Worm (Caenorhabditis elegans) whole organism, young adult: ENCODE results near the gene rsp-1.

Experiments
- B0336.3 ChIP-seq: fragments of 200-800 bp; sonication (Bioruptor generic); IDR thresholded peaks from 2 replicates; pipeline ENCODE4 v1.3.6; 2022; ENCODE audit warnings: missing genetic modification characterization, missing compliant biosample characterization
- C17E4.6 ChIP-seq: fragments of 200-800 bp; sonication (Bioruptor generic); IDR thresholded peaks from 2 replicates; pipeline ENCODE4 v1.3.6; 2022; ENCODE audit warnings: missing genetic modification reagents, missing genetic modification characterization, missing compliant biosample characterization
- F10E7.11 ChIP-seq: sonication (generic microtip); optimal IDR thresholded peaks from 2 replicates; lab custom pipeline; 2017; ENCODE audit warnings: mild to moderate bottlenecking, missing genetic modification characterization, moderate library complexity, missing compliant biosample characterization
- F22D6.2 ChIP-seq: sonication (generic microtip); optimal IDR thresholded peaks from 2 replicates; lab custom pipeline; 2016; ENCODE audit warnings: mild to moderate bottlenecking, missing genetic modification characterization, missing compliant biosample characterization
- F33H1.4 ChIP-seq: fragments of 200-800 bp; sonication (Bioruptor generic); IDR thresholded peaks from 2 replicates; pipeline ENCODE4 v1.3.6; 2022; ENCODE audit warnings: missing genetic modification reagents, missing genetic modification characterization, missing compliant biosample characterization
- F57C9.4 ChIP-seq: sonication (generic microtip); optimal IDR thresholded peaks from 2 replicates; lab custom pipeline; 2017; ENCODE audit warnings: mild to moderate bottlenecking, missing genetic modification characterization, missing compliant biosample characterization
- Y67H2A.10 ChIP-seq: fragments of 200-800 bp; sonication (Bioruptor generic); conservative IDR thresholded peaks from 2 replicates; pipeline ENCODE4 v1.3.6; 2022; ENCODE audit warnings: missing genetic modification reagents, missing genetic modification characterization, missing compliant biosample characterization
- Y95B8A.8 ChIP-seq: fragments of 200-800 bp; sonication (Bioruptor generic); IDR thresholded peaks from 2 replicates; pipeline ENCODE4 v1.3.6; 2022; ENCODE audit warnings: missing genetic modification reagents, missing genetic modification characterization, missing compliant biosample characterization
- ama-1 ChIP-seq, 3 experiments: fragments of 150-350 bp in 1 of 3; sonication (generic microtip) in 2 of 3; optimal IDR thresholded peaks; 2 replicates each; lab custom pipeline; 2014 to 2018; ENCODE audit warnings: missing biosample characterization in 2 of 3, missing genetic modification characterization in 2 of 3, missing genetic modification reagents in 2 of 3
- attf-3 ChIP-seq: fragments of 200-800 bp; sonication (Bioruptor generic); conservative IDR thresholded peaks from 2 replicates; pipeline ENCODE4 v1.3.6; 2022; ENCODE audit warnings: missing genetic modification reagents, missing genetic modification characterization, missing compliant biosample characterization
- attf-6 ChIP-seq: fragments of 200-800 bp; sonication (Bioruptor generic); IDR thresholded peaks from 2 replicates; pipeline ENCODE4 v1.3.6; 2022; ENCODE audit warnings: missing genetic modification reagents, missing genetic modification characterization, missing compliant biosample characterization
- cebp-1 ChIP-seq, 2 experiments: fragments of 200-800 bp in 1 of 2; sonication (Bioruptor generic) in 1 of 2; sonication (generic microtip) in 1 of 2; IDR thresholded peaks in 1 of 2; optimal IDR thresholded peaks in 1 of 2; 2 replicates each; pipeline versions ENCODE4 v1.3.6 to Lab custom; 2017 to 2022; ENCODE audit warnings: missing compliant biosample characterization in 2 of 2, missing genetic modification characterization in 2 of 2, mild to moderate bottlenecking in 1 of 2, missing genetic modification reagents in 1 of 2, moderate library complexity in 1 of 2
- cebp-2 ChIP-seq: fragments of 200-800 bp; sonication (Bioruptor generic); IDR thresholded peaks from 2 replicates; pipeline ENCODE4 v1.3.6; 2022; ENCODE audit warnings: missing genetic modification characterization, missing compliant biosample characterization
- ceh-100 ChIP-seq: fragments of 200-800 bp; sonication (Bioruptor generic); IDR thresholded peaks from 2 replicates; pipeline ENCODE4 v1.3.6; 2022; ENCODE audit warnings: missing genetic modification reagents, missing genetic modification characterization, missing compliant biosample characterization
- ceh-27 ChIP-seq: fragments of 200-800 bp; sonication (Bioruptor generic); optimal IDR thresholded peaks from 2 replicates; lab custom pipeline; 2018; ENCODE audit warnings: mild to moderate bottlenecking, missing genetic modification characterization, moderate library complexity, missing compliant biosample characterization
- chd-7 ChIP-seq: sonication (generic microtip); optimal IDR thresholded peaks from 2 replicates; lab custom pipeline; 2016; ENCODE audit warnings: mild to moderate bottlenecking, missing genetic modification characterization, moderate library complexity, missing compliant biosample characterization
- egrh-3 ChIP-seq: fragments of 200-800 bp; sonication (Bioruptor generic); IDR thresholded peaks from 2 replicates; pipeline ENCODE4 v1.3.6; 2022; ENCODE audit warnings: missing genetic modification reagents, missing genetic modification characterization, missing compliant biosample characterization
- hmg-20 ChIP-seq: fragments of 200-800 bp; sonication (Bioruptor generic); IDR thresholded peaks from 2 replicates; pipeline ENCODE4 v1.3.6; 2022; ENCODE audit warnings: missing genetic modification reagents, missing genetic modification characterization, missing compliant biosample characterization
- hrde-1 ChIP-seq: sonication (generic microtip); optimal IDR thresholded peaks from 2 replicates; lab custom pipeline; 2016; ENCODE audit warnings: missing genetic modification characterization, mild to moderate bottlenecking, missing compliant biosample characterization, moderate library complexity, missing genotype, missing genetic modification reagents, borderline replicate concordance
- lag-1 ChIP-seq: fragments of 200-800 bp; sonication (Bioruptor generic); IDR thresholded peaks from 2 replicates; pipeline ENCODE4 v1.3.6; 2022; ENCODE audit warnings: missing genetic modification reagents, missing genetic modification characterization, missing compliant biosample characterization
- lin-26 ChIP-seq: fragments of 200-800 bp; sonication (Bioruptor generic); IDR thresholded peaks from 2 replicates; pipeline ENCODE4 v1.3.6; 2022; ENCODE audit warnings: missing genetic modification reagents, missing genetic modification characterization, missing compliant biosample characterization
- lin-40 ChIP-seq: sonication (generic microtip); optimal IDR thresholded peaks from 2 replicates; lab custom pipeline; 2016; ENCODE audit warnings: missing genetic modification characterization, mild to moderate bottlenecking, missing compliant biosample characterization, missing genotype, missing genetic modification reagents
- mes-4 ChIP-seq: sonication (generic microtip); optimal IDR thresholded peaks from 2 replicates; lab custom pipeline; 2016; ENCODE audit warnings: missing genotype, missing genetic modification characterization, missing compliant biosample characterization
- nfya-2 ChIP-seq: fragments of 200-800 bp; sonication (Bioruptor generic); IDR thresholded peaks from 2 replicates; pipeline ENCODE4 v1.3.6; 2022; ENCODE audit warnings: missing genetic modification reagents, missing genetic modification characterization, missing compliant biosample characterization
- nhr-179 ChIP-seq: sonication (generic microtip); optimal IDR thresholded peaks from 2 replicates; lab custom pipeline; 2016; ENCODE audit warnings: mild to moderate bottlenecking, missing genetic modification characterization, missing compliant biosample characterization
- nhr-80 ChIP-seq: sonication (generic microtip); optimal IDR thresholded peaks from 2 replicates; lab custom pipeline; 2016; ENCODE audit warnings: missing genetic modification characterization, missing compliant biosample characterization
- pbrm-1 ChIP-seq: fragments of 200-800 bp; sonication (Bioruptor generic); IDR thresholded peaks from 2 replicates; pipeline ENCODE4 v1.3.6; 2022; ENCODE audit warnings: missing genetic modification reagents, missing genetic modification characterization, missing compliant biosample characterization
- pha-4 ChIP-seq: fragments of 150-350 bp; sonication (generic microtip); optimal IDR thresholded peaks from 2 replicates; lab custom pipeline; 2014; ENCODE audit warnings: missing biosample characterization, missing genetic modification reagents, missing genetic modification characterization
- repo-1 ChIP-seq: sonication (generic microtip); optimal IDR thresholded peaks from 2 replicates; lab custom pipeline; 2017; ENCODE audit warnings: mild to moderate bottlenecking, missing genetic modification characterization, missing compliant biosample characterization
- sdz-38 ChIP-seq: sonication (generic microtip); optimal IDR thresholded peaks from 2 replicates; lab custom pipeline; 2016; ENCODE audit warnings: missing genotype, missing genetic modification characterization, missing compliant biosample characterization
- snpc-4 ChIP-seq, 5 experiments: fragments of 150-350 bp in 1 of 5; sonication (generic microtip) in 4 of 5; optimal IDR thresholded peaks; 2 replicates each; lab custom pipeline; 2014 to 2018; ENCODE audit warnings: missing genetic modification characterization in 5 of 5, missing biosample characterization in 3 of 5, antibody characterized with exemption in 2 of 5, mild to moderate bottlenecking in 2 of 5, missing compliant biosample characterization in 2 of 5, missing genotype in 2 of 5, moderate library complexity in 2 of 5, missing genetic modification reagents in 1 of 5
- unc-62 ChIP-seq: fragments of 150-350 bp; optimal IDR thresholded peaks from 2 replicates; lab custom pipeline; 2014; ENCODE audit warnings: missing biosample characterization, missing genetic modification reagents, missing genetic modification characterization
- ztf-22 ChIP-seq: fragments of 200-800 bp; sonication (Bioruptor generic); optimal IDR thresholded peaks from 2 replicates; lab custom pipeline; 2018; ENCODE audit warnings: mild to moderate bottlenecking, missing genetic modification characterization, moderate library complexity, missing compliant biosample characterization
- ztf-25 ChIP-seq: fragments of 200-800 bp; sonication (Bioruptor generic); IDR thresholded peaks from 2 replicates; pipeline ENCODE4 v1.3.6; 2022; ENCODE audit warnings: missing genetic modification reagents, missing genetic modification characterization, missing compliant biosample characterization

The rsp-1 gene

DNA sequence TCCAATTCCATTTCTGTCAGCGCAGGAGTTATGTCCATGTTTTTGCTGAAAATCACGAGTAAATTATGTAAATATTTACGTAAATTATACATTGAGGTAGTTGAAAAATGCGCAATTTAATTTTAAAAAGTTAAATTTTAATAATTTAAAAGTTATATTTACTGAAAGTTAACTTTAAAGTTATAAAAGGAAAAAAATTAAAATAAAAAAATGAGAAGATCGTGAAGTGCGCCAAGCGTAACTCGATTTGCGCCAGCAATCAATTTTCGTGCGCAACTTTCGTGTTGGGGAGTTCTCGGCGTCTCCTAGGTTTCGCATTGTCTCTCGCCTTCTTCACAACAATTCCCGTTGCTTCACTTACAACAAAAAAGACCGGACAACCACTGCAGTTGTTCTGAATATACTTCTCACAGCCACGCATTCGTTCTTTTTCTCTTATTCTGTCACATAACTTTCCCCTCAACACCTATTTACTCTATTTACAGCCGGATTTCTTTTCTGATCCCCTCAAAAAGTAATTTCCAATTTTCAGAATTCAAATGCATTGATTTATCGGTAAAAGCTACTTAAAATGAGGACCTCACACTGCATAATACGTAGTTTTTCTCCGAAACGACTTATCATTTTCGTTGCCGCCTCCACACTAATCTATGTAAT, 20.5 kb downstream of the rsp-1 start, which contains the start of the genes metl-1 and W02B12.11 (continued):
- TF ChIP-seq mes-4 (tag; lab: Kevin White, UChicago) (no peak), B0336.3 (GFP tag; lab: Robert Waterston, UW) (peak; percentile 85), attf-6 (GFP tag; lab: Robert Waterston, UW) (no peak), attf-3 (GFP tag; lab: Robert Waterston, UW) (peak; percentile 69), repo-1 (tag; lab: Kevin White, UChicago) (peak; percentile 70), nfya-2 (GFP tag; lab: Robert Waterston, UW) (no peak), unc-62 (no peak), F22D6.2 (tag; lab: Kevin White, UChicago) (peak; percentile 43), cebp-2 (GFP tag; lab: Robert Waterston, UW) (no peak), nhr-80 (tag; lab: Kevin White, UChicago) (peak; percentile 55), pha-4 (tag; lab: Kevin White, UChicago) (no peak), sdz-38 (tag; lab: Kevin White, UChicago) (no peak), C17E4.6 (GFP tag; lab: Robert Waterston, UW) (peak; percentile 67; the same call in 1 of the 2 replicates), F33H1.4 (GFP tag; lab: Robert Waterston, UW) (peak; percentile 75), nhr-179 (tag; lab: Kevin White, UChicago) (no peak), cebp-1 (GFP tag; IDR thresholded peaks at IDR 0.05; lab: Robert Waterston, UW) (0 out of 2 replicates have a peak, but pooled peaks have one; percentile 13), cebp-1 (tag; optimal IDR thresholded peaks at IDR 0.05; lab: Kevin White, UChicago) (peak; percentile 82), hmg-20 (GFP tag; lab: Robert Waterston, UW) (peak; percentile 80), ama-1 (optimal IDR thresholded peaks at IDR 0.05; lab: Kevin White, UChicago) (no peak), ama-1 (GFP tag; optimal IDR thresholded peaks at IDR 0.05; lab: Kevin White, UChicago) (no peak), Y67H2A.10 (GFP tag; lab: Robert Waterston, UW) (no peak), lin-40 (tag; lab: Kevin White, UChicago) (peak; percentile 88), ztf-22 (GFP tag; lab: Kevin White, UChicago) (no peak), lin-26 (GFP tag; lab: Robert Waterston, UW) (peak; percentile 59; the same call in 1 of the 2 replicates), F10E7.11 (tag; lab: Kevin White, UChicago) (no peak), egrh-3 (GFP tag; lab: Robert Waterston, UW) (no peak), Y95B8A.8 (no peak), F57C9.4 (tag; lab: Kevin White, UChicago) (no peak), ceh-100 (GFP tag; lab: Robert Waterston, UW) (peak; percentile 76), chd-7 (tag; lab: Kevin White, UChicago) (peak; percentile 52), ceh-27 (GFP tag; lab: Kevin White, UChicago) (peak; percentile 43), snpc-4 (GFP tag; optimal IDR thresholded peaks at IDR 0.05; lab: Kevin White, UChicago) (peak; percentile 16), snpc-4 (tag; optimal IDR thresholded peaks at IDR 0.05; lab: Kevin White, UChicago) (peak; percentile 61 to 77 (median 70)), ztf-25 (GFP tag; lab: Robert Waterston, UW) (no peak), pbrm-1 (peak; percentile 90), hrde-1 (no peak)

DNA sequence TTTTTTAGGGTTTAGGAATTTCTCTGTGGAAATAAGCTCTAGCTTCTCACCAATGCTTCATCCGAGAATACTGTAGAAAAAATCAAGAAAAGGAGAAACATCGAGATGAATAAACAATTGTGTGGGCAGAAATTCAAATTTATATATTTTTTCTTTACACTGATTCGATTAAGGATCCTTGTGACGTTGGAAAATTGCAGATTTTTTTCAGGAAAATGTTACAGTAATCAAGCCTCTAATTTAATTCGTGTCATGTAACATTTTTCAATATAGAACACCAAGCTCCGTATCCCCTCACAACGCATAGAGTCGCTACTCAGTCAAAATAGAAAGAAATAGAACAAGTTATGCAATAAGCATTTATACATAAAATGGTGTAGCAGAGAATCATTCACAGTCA, 23.2 kb downstream of the rsp-1 start, which contains the start of gene W02B12.16:
Gene W02B12.16 (minus strand): TSS at position 101 of the 400 bp plus-strand sequence.
- TF ChIP-seq lag-1 (GFP tag; lab: Robert Waterston, UW), result no peak
